Fruit fly (Drosophila melanogaster) whole organism, embryonic: ENCODE measurements around the gene Gnf1.

Source experiments
- CG12071 ChIP-seq: fragments of 200-800 bp; sonication (Bioruptor generic); optimal IDR thresholded peaks from 3 replicates; lab custom pipeline; 2018; ENCODE audit warnings: missing biosample characterization, mild to moderate bottlenecking, missing genetic modification characterization
- CG12391 ChIP-seq: fragments of 200-800 bp; sonication (Bioruptor generic); optimal IDR thresholded peaks from 3 replicates; lab custom pipeline; 2018; ENCODE audit warnings: missing biosample characterization, mild to moderate bottlenecking, missing genetic modification characterization, moderate library complexity
- CG12659 ChIP-seq: fragments of 200-800 bp; sonication (Bioruptor generic); optimal IDR thresholded peaks from 3 replicates; lab custom pipeline; 2017; ENCODE audit warnings: mild to moderate bottlenecking, missing biosample characterization, missing genetic modification reagents, missing genetic modification characterization
- CG13287 ChIP-seq: fragments of 200-800 bp; sonication (Bioruptor generic); IDR thresholded peaks from 2 replicates; pipeline ENCODE4 v1.3.6; 2022; ENCODE audit warnings: missing biosample characterization, missing genetic modification characterization; ENCODE audit not compliant: partially characterized antibody
- CG14050 ChIP-seq: fragments of 200-800 bp; sonication (Bioruptor generic); IDR thresholded peaks from 3 replicates; pipeline ENCODE4 v1.3.6; 2022; ENCODE audit warnings: missing biosample characterization, missing genetic modification characterization
- CG14441 ChIP-seq: fragments of 200-800 bp; sonication (Bioruptor generic); IDR thresholded peaks from 2 replicates; pipeline ENCODE4 v1.3.6; 2022; ENCODE audit warnings: missing biosample characterization, missing genetic modification characterization
- CG15269 ChIP-seq: fragments of 200-800 bp; sonication (Bioruptor generic); optimal IDR thresholded peaks from 2 replicates; lab custom pipeline; 2018; ENCODE audit warnings: missing biosample characterization, mild to moderate bottlenecking, missing genetic modification characterization, moderate library complexity
- CG15479 ChIP-seq: fragments of 200-800 bp; sonication (Bioruptor generic); optimal IDR thresholded peaks from 3 replicates; lab custom pipeline; 2019; ENCODE audit warnings: missing biosample characterization, mild to moderate bottlenecking, missing genetic modification characterization, moderate library complexity
- CG2120 ChIP-seq: fragments of 200-800 bp; sonication (Bioruptor generic); optimal IDR thresholded peaks from 3 replicates; lab custom pipeline; 2016; ENCODE audit warnings: missing biosample characterization, missing genetic modification characterization
- CG2889 ChIP-seq: fragments of 200-800 bp; sonication (Bioruptor generic); IDR thresholded peaks from 3 replicates; pipeline ENCODE4 v1.3.6; 2022; ENCODE audit warnings: missing biosample characterization, missing genetic modification characterization
- CG33213 ChIP-seq: fragments of 200-800 bp; sonication (Bioruptor generic); optimal IDR thresholded peaks from 3 replicates; lab custom pipeline; 2016; ENCODE audit warnings: missing biosample characterization, missing genetic modification characterization
- CG3995 ChIP-seq: fragments of 200-800 bp; sonication (Bioruptor generic); optimal IDR thresholded peaks from 3 replicates; lab custom pipeline; 2016; ENCODE audit warnings: missing biosample characterization, missing genetic modification characterization
- CG4282 ChIP-seq: fragments of 200-800 bp; sonication (Bioruptor generic); optimal IDR thresholded peaks from 2 replicates; lab custom pipeline; 2016; ENCODE audit warnings: missing biosample characterization, missing genetic modification characterization
- CG4730 ChIP-seq: fragments of 200-800 bp; sonication (Bioruptor generic); IDR thresholded peaks from 2 replicates; pipeline ENCODE4 v1.3.6; 2022; ENCODE audit warnings: missing biosample characterization, missing genetic modification characterization
- CG6813 ChIP-seq: fragments of 200-800 bp; sonication (Bioruptor generic); optimal IDR thresholded peaks from 2 replicates; lab custom pipeline; 2017; ENCODE audit warnings: missing biosample characterization, missing genetic modification characterization, mild to moderate bottlenecking, moderate library complexity, missing genetic modification reagents
- CG7357 ChIP-seq: fragments of 200-800 bp; sonication (Bioruptor generic); IDR thresholded peaks from 3 replicates; pipeline ENCODE4 v1.3.6; 2022; ENCODE audit warnings: missing biosample characterization, missing genetic modification characterization
- CG9609 ChIP-seq: fragments of 200-800 bp; sonication (Bioruptor generic); optimal IDR thresholded peaks from 3 replicates; lab custom pipeline; 2016; ENCODE audit warnings: missing biosample characterization, missing genetic modification characterization
- CG9817 ChIP-seq: fragments of 200-800 bp; sonication (Bioruptor generic); optimal IDR thresholded peaks from 2 replicates; lab custom pipeline; 2018; ENCODE audit warnings: missing biosample characterization, mild to moderate bottlenecking, missing genetic modification characterization, moderate library complexity
- CG9932 ChIP-seq: fragments of 200-800 bp; sonication (Bioruptor generic); IDR thresholded peaks from 2 replicates; pipeline ENCODE4 v1.3.6; 2022; ENCODE audit warnings: missing biosample characterization, missing genetic modification characterization
- Dip3 ChIP-seq: fragments of 200-800 bp; sonication (Bioruptor generic); optimal IDR thresholded peaks from 3 replicates; lab custom pipeline; 2016; ENCODE audit warnings: missing biosample characterization, missing genetic modification characterization
- Dref ChIP-seq: fragments of 200-800 bp; sonication (Bioruptor generic); IDR thresholded peaks from 2 replicates; pipeline ENCODE4 v1.3.6; 2022; ENCODE audit warnings: missing biosample characterization, missing genetic modification characterization
- Hand ChIP-seq: fragments of 200-800 bp; sonication (Bioruptor generic); optimal IDR thresholded peaks from 2 replicates; lab custom pipeline; 2017; ENCODE audit warnings: mild to moderate bottlenecking, missing biosample characterization, missing genetic modification reagents, missing genetic modification characterization
- Lhr ChIP-seq: fragments of 200-800 bp; sonication (Bioruptor generic); optimal IDR thresholded peaks from 3 replicates; lab custom pipeline; 2017; ENCODE audit warnings: mild to moderate bottlenecking, missing biosample characterization, missing genetic modification reagents, missing genetic modification characterization
- Max ChIP-seq: fragments of 200-800 bp; sonication (Bioruptor generic); optimal IDR thresholded peaks from 2 replicates; lab custom pipeline; 2016; ENCODE audit warnings: missing biosample characterization, mild to moderate bottlenecking, missing genetic modification characterization
- NC2α ChIP-seq: fragments of 200-800 bp; sonication (Bioruptor generic); optimal IDR thresholded peaks from 2 replicates; lab custom pipeline; 2016; ENCODE audit warnings: missing biosample characterization, missing genetic modification characterization
- Rfx ChIP-seq: fragments of 200-800 bp; sonication (Bioruptor generic); IDR thresholded peaks from 2 replicates; pipeline ENCODE4 v1.3.6; 2022; ENCODE audit warnings: missing biosample characterization, missing genetic modification characterization
- Vsx1 ChIP-seq: fragments of 200-800 bp; sonication (Bioruptor generic); optimal IDR thresholded peaks from 2 replicates; lab custom pipeline; 2017; ENCODE audit warnings: missing biosample characterization, mild to moderate bottlenecking, missing genetic modification characterization, missing genetic modification reagents
- al ChIP-seq: fragments of 200-800 bp; sonication (Bioruptor generic); IDR thresholded peaks from 2 replicates; pipeline ENCODE4 v1.3.6; 2022; ENCODE audit warnings: missing biosample characterization, missing genetic modification characterization
- bowl ChIP-seq: fragments of 200-800 bp; sonication (Bioruptor generic); IDR thresholded peaks from 2 replicates; pipeline ENCODE4 v1.3.6; 2022; ENCODE audit warnings: missing biosample characterization, missing genetic modification characterization
- chif ChIP-seq, 2 experiments: fragments of 200-800 bp; sonication (Bioruptor generic); optimal IDR thresholded peaks; 3 replicates each; lab custom pipeline; 2016; ENCODE audit warnings: missing biosample characterization in 2 of 2, missing genetic modification characterization in 2 of 2
- exex ChIP-seq: fragments of 200-800 bp; sonication (Bioruptor generic); optimal IDR thresholded peaks from 4 replicates; lab custom pipeline; 2018; ENCODE audit warnings: missing biosample characterization, mild to moderate bottlenecking, missing genetic modification characterization, moderate library complexity
- gcm2 ChIP-seq: fragments of 200-800 bp; sonication (Bioruptor generic); optimal IDR thresholded peaks from 2 replicates; lab custom pipeline; 2016; ENCODE audit warnings: missing biosample characterization, missing genetic modification characterization
- grau ChIP-seq: fragments of 200-800 bp; optimal IDR thresholded peaks from 3 replicates; lab custom pipeline; 2019; ENCODE audit warnings: missing biosample characterization, mild to moderate bottlenecking, missing genetic modification characterization, moderate library complexity
- ind ChIP-seq: fragments of 200-800 bp; sonication (Bioruptor generic); optimal IDR thresholded peaks from 3 replicates; lab custom pipeline; 2016; ENCODE audit warnings: missing biosample characterization, missing genetic modification characterization
- jing ChIP-seq: fragments of 200-800 bp; sonication (Bioruptor generic); optimal IDR thresholded peaks from 2 replicates; lab custom pipeline; 2018; ENCODE audit warnings: missing biosample characterization, mild to moderate bottlenecking, missing genetic modification characterization
- lov ChIP-seq, 2 experiments: fragments of 200-800 bp in 1 of 2; fragments of >200 bp in 1 of 2; sonication (Bioruptor generic) in 1 of 2; IDR thresholded peaks in 1 of 2; optimal IDR thresholded peaks in 1 of 2; 2 replicates in 1 of 2; 3 replicates in 1 of 2; pipeline versions ENCODE4 v1.3.6 to Lab custom; 2017 to 2022; ENCODE audit warnings: missing biosample characterization in 1 of 2, missing genetic modification characterization in 1 of 2
- nerfin-1 ChIP-seq: fragments of 200-800 bp; sonication (Bioruptor generic); optimal IDR thresholded peaks from 3 replicates; lab custom pipeline; 2019; ENCODE audit warnings: missing biosample characterization, mild to moderate bottlenecking, missing genetic modification characterization, moderate library complexity
- odd ChIP-seq: fragments of 200-800 bp; sonication (Bioruptor generic); optimal IDR thresholded peaks from 2 replicates; lab custom pipeline; 2017; ENCODE audit warnings: missing biosample characterization, mild to moderate bottlenecking, missing genetic modification characterization
- pan ChIP-seq, 4 experiments: fragments of >200 bp in 3 of 4; fragments of 200-800 bp in 1 of 4; sonication (Bioruptor generic) in 1 of 4; optimal IDR thresholded peaks in 3 of 4; IDR thresholded peaks in 1 of 4; 2 replicates each; pipeline versions ENCODE4 v1.3.6 to Lab custom; 2017 to 2022; ENCODE audit warnings: missing biosample characterization in 2 of 4, missing genetic modification characterization in 2 of 4, mixed read lengths in 1 of 4
- scrt ChIP-seq: fragments of 200-800 bp; sonication (Bioruptor generic); optimal IDR thresholded peaks from 2 replicates; lab custom pipeline; 2018; ENCODE audit warnings: missing biosample characterization, mild to moderate bottlenecking, missing genetic modification characterization, moderate library complexity
- shn ChIP-seq: fragments of 200-800 bp; sonication (Bioruptor generic); optimal IDR thresholded peaks from 3 replicates; lab custom pipeline; 2016; ENCODE audit warnings: missing biosample characterization, missing genetic modification characterization
- sima ChIP-seq: fragments of 200-800 bp; sonication (Bioruptor generic); optimal IDR thresholded peaks from 2 replicates; lab custom pipeline; 2016; ENCODE audit warnings: missing biosample characterization, missing genetic modification characterization
- sisA ChIP-seq: fragments of 200-800 bp; sonication (Bioruptor generic); IDR thresholded peaks from 2 replicates; pipeline ENCODE4 v1.3.6; 2022; ENCODE audit warnings: missing biosample characterization, missing genetic modification characterization
- slou ChIP-seq: fragments of 200-800 bp; sonication (Bioruptor generic); optimal IDR thresholded peaks from 3 replicates; lab custom pipeline; 2016; ENCODE audit warnings: missing biosample characterization, missing genetic modification characterization
- so ChIP-seq: fragments of 200-800 bp; sonication (Bioruptor generic); IDR thresholded peaks from 3 replicates; pipeline ENCODE4 v1.3.6; 2022; ENCODE audit warnings: missing biosample characterization, missing genetic modification characterization
- tna ChIP-seq: fragments of 200-800 bp; sonication (Bioruptor generic); IDR thresholded peaks from 2 replicates; pipeline ENCODE4 v1.3.6; 2022; ENCODE audit warnings: missing biosample characterization, missing genetic modification characterization; ENCODE audit not compliant: partially characterized antibody
- toy ChIP-seq: fragments of 200-800 bp; sonication (Bioruptor generic); IDR thresholded peaks from 2 replicates; pipeline ENCODE4 v1.3.6; 2022; ENCODE audit warnings: missing biosample characterization, missing genetic modification characterization
- zen ChIP-seq: fragments of 200-800 bp; sonication (Bioruptor generic); optimal IDR thresholded peaks from 3 replicates; lab custom pipeline; 2018; ENCODE audit warnings: missing biosample characterization, mild to moderate bottlenecking, missing genetic modification characterization, moderate library complexity
- zfh2 ChIP-seq: fragments of 200-800 bp; sonication (Bioruptor generic); optimal IDR thresholded peaks from 2 replicates; lab custom pipeline; 2016; ENCODE audit warnings: missing biosample characterization, missing genetic modification characterization

Gnf1 gene

dm6 chr3R:4912130-4912549 is 5.7 kb downstream of the Gnf1 start (continued):
- TF ChIP-seq Lhr (GFP tag; lab: Kevin White, UChicago), result no peak
- peak; percentile 72 for TF ChIP-seq CG12071 (GFP tag; lab: Kevin White, UChicago)
- TF ChIP-seq toy (GFP tag; lab: Robert Waterston, UW), result peak; percentile 39; the same call in 1 of the 2 replicates
- TF ChIP-seq sima, result no peak
- peak; percentile 55 for TF ChIP-seq CG4730
- peak; percentile 66 for TF ChIP-seq CG9817
- no peak for TF ChIP-seq nerfin-1 (tag; lab: Kevin White, UChicago)
- TF ChIP-seq CG2120 (GFP tag; lab: Kevin White, UChicago), result peak; percentile 88
- TF ChIP-seq Max (GFP tag; lab: Kevin White, UChicago), result peak; percentile 20
- TF ChIP-seq CG4282 (GFP tag; lab: Kevin White, UChicago), result no peak
- peak; percentile 66 for TF ChIP-seq CG12659 (GFP tag; lab: Kevin White, UChicago)
- no peak for TF ChIP-seq Dref (GFP tag; lab: Robert Waterston, UW)
- peak; percentile 45 for TF ChIP-seq CG6813
- TF ChIP-seq CG9609 (GFP tag; lab: Kevin White, UChicago), result peak; percentile 58
- peak; percentile 68; the same call in 1 of the 2 replicates for TF ChIP-seq CG14441 (GFP tag; lab: Robert Waterston, UW)
- TF ChIP-seq al (GFP tag; lab: Robert Waterston, UW), result peak; percentile 56; the same call in 1 of the 2 replicates
- TF ChIP-seq ind (GFP tag; lab: Kevin White, UChicago), result peak; percentile 72
- no peak; the same call in 1 of the 2 replicates for TF ChIP-seq CG13287 (GFP tag; lab: Robert Waterston, UW)
- TF ChIP-seq CG2889, result peak; percentile 68; the same call in 1 of the 3 replicates
- peak; percentile 50 for TF ChIP-seq odd (GFP tag; lab: Kevin White, UChicago)
- peak; percentile 61 for TF ChIP-seq sisA
- TF ChIP-seq slou, result peak; percentile 0
- peak; percentile 61 for TF ChIP-seq zfh2 (GFP tag; lab: Kevin White, UChicago)
- TF ChIP-seq CG33213 (GFP tag; lab: Kevin White, UChicago), result peak; percentile 45
- TF ChIP-seq zen (tag; lab: Kevin White, UChicago), result peak; percentile 29
- TF ChIP-seq CG14050 (GFP tag; lab: Robert Waterston, UW), result peak; percentile 30; the same call in 1 of the 3 replicates
- TF ChIP-seq Dip3 (GFP tag; lab: Kevin White, UChicago), result peak; percentile 65
- peak; percentile 49 for TF ChIP-seq Vsx1 (GFP tag; lab: Kevin White, UChicago)
- peak; percentile 99 for TF ChIP-seq CG15479 (GFP tag; lab: Kevin White, UChicago)
- TF ChIP-seq exex (tag; lab: Kevin White, UChicago), result peak; percentile 69
- peak; percentile 99 for TF ChIP-seq grau (tag; lab: Kevin White, UChicago)
- peak; percentile 25 for TF ChIP-seq CG3995 (GFP tag; lab: Kevin White, UChicago)
- TF ChIP-seq tna, result no peak
- TF ChIP-seq shn (GFP tag; lab: Kevin White, UChicago), result peak; percentile 66
- TF ChIP-seq chif (GFP tag; optimal IDR thresholded peaks at IDR 0.05; lab: Kevin White, UChicago), result peak; percentile 41 to 54
- peak; percentile 65 for TF ChIP-seq Hand (GFP tag; lab: Kevin White, UChicago)
- TF ChIP-seq so (GFP tag; lab: Robert Waterston, UW), result peak; percentile 69; the same call in 1 of the 3 replicates
- TF ChIP-seq Rfx, result peak; percentile 89
- peak; percentile 55; the same call in 1 of the 3 replicates for TF ChIP-seq CG7357
- TF ChIP-seq pan (optimal IDR thresholded peaks at IDR 0.05; lab: Kevin White, UChicago), result no peak
- TF ChIP-seq pan (GFP tag; optimal IDR thresholded peaks at IDR 0.05 in 1 of 2, IDR thresholded peaks at IDR 0.05 in 1 of 2), result peak in 1 of 2 experiments; percentile 67
- TF ChIP-seq scrt, result peak; percentile 28
- peak; percentile 81 for TF ChIP-seq CG9932 (GFP tag; lab: Robert Waterston, UW)
- TF ChIP-seq gcm2 (GFP tag; lab: Kevin White, UChicago), result no peak
- no peak for TF ChIP-seq lov (optimal IDR thresholded peaks at IDR 0.05; lab: Kevin White, UChicago)
- TF ChIP-seq lov (GFP tag; IDR thresholded peaks at IDR 0.05; lab: Robert Waterston, UW), result peak; percentile 68
- peak; percentile 72 for TF ChIP-seq CG15269 (tag; lab: Kevin White, UChicago)
- peak; percentile 62 for TF ChIP-seq CG12391 (tag; lab: Kevin White, UChicago)
- TF ChIP-seq NC2α (GFP tag; lab: Kevin White, UChicago), result peak; percentile 14
- TF ChIP-seq bowl (GFP tag; lab: Robert Waterston, UW), result 0 out of 2 replicates have a peak, but pooled peaks have one; percentile 44
- peak; percentile 11 for TF ChIP-seq jing (GFP tag; lab: Kevin White, UChicago)
